Worm (Caenorhabditis elegans) whole organism, L4 larva: ENCODE measurements around the gene F01F1.3.

ENCODE experiments used
- D1046.2 ChIP-seq: fragments of 200-800 bp; sonication (Bioruptor generic); IDR thresholded peaks from 2 replicates; pipeline ENCODE4 v1.3.6; 2022; ENCODE audit warnings: missing genetic modification characterization, missing compliant biosample characterization
- F37D6.2 ChIP-seq: sonication (generic microtip); optimal IDR thresholded peaks from 2 replicates; lab custom pipeline; 2016; ENCODE audit warnings: mild to moderate bottlenecking, missing genetic modification characterization, missing compliant biosample characterization
- F44E2.7 ChIP-seq: fragments of 200-800 bp; sonication (Bioruptor generic); IDR thresholded peaks from 2 replicates; pipeline ENCODE4 v2.1.2; 2022; ENCODE audit warnings: missing genetic modification characterization, missing compliant biosample characterization
- T26A8.4 ChIP-seq: fragments of 200-800 bp; sonication (Bioruptor generic); IDR thresholded peaks from 2 replicates; pipeline ENCODE4 v1.3.6; 2022; ENCODE audit warnings: missing genetic modification characterization, missing compliant biosample characterization
- Y48G9A.11 ChIP-seq: fragments of 200-800 bp; sonication (Bioruptor generic); IDR thresholded peaks from 2 replicates; pipeline ENCODE4 v1.3.6; 2022; ENCODE audit warnings: missing genetic modification reagents, missing genetic modification characterization, missing compliant biosample characterization
- ZK337.2 ChIP-seq: fragments of 200-800 bp; sonication (Bioruptor generic); IDR thresholded peaks from 2 replicates; pipeline ENCODE4 v1.3.6; 2022; ENCODE audit warnings: missing genetic modification reagents, missing genetic modification characterization, missing compliant biosample characterization
- ceh-82 ChIP-seq: sonication (generic microtip); optimal IDR thresholded peaks from 2 replicates; lab custom pipeline; 2017; ENCODE audit warnings: missing biosample characterization, missing genetic modification characterization
- cey-2 ChIP-seq: sonication (generic microtip); optimal IDR thresholded peaks from 3 replicates; lab custom pipeline; 2017; ENCODE audit warnings: missing genetic modification characterization, mild to moderate bottlenecking, missing compliant biosample characterization, antibody characterized with exemption, borderline replicate concordance; ENCODE audit not compliant: insufficient read depth
- ctbp-1 ChIP-seq: fragments of 200-800 bp; sonication (Bioruptor generic); IDR thresholded peaks from 2 replicates; pipeline ENCODE4 v1.3.6; 2022; ENCODE audit warnings: missing genetic modification reagents, missing genetic modification characterization, missing compliant biosample characterization
- daf-16 ChIP-seq, 3 experiments: sonication (generic microtip); optimal IDR thresholded peaks; 2 replicates each; lab custom pipeline; 2016 to 2017; ENCODE audit warnings: missing genetic modification characterization in 3 of 3, missing genetic modification reagents in 3 of 3, mild to moderate bottlenecking in 2 of 3, missing compliant biosample characterization in 2 of 3, missing biosample characterization in 1 of 3, moderate library complexity in 1 of 3
- dmd-6 ChIP-seq: fragments of 200-800 bp; sonication (Bioruptor generic); IDR thresholded peaks from 2 replicates; pipeline ENCODE4 v1.3.6; 2022; ENCODE audit warnings: missing genetic modification reagents, missing genetic modification characterization, missing compliant biosample characterization
- dpl-1 ChIP-seq: fragments of 150-350 bp; optimal IDR thresholded peaks from 2 replicates; lab custom pipeline; 2014; ENCODE audit warnings: missing biosample characterization, missing genetic modification reagents, missing genetic modification characterization
- fkh-10 ChIP-seq: fragments of 150-350 bp; optimal IDR thresholded peaks from 2 replicates; lab custom pipeline; 2014; ENCODE audit warnings: missing biosample characterization, missing genetic modification reagents, missing genetic modification characterization
- hlh-11 ChIP-seq: fragments of 200-800 bp; sonication (Bioruptor generic); optimal IDR thresholded peaks from 2 replicates; lab custom pipeline; 2018; ENCODE audit warnings: mild to moderate bottlenecking, missing genetic modification characterization, missing compliant biosample characterization
- hlh-30 ChIP-seq: sonication (generic microtip); optimal IDR thresholded peaks from 2 replicates; lab custom pipeline; 2017; ENCODE audit warnings: antibody characterized with exemption, mild to moderate bottlenecking, missing genetic modification characterization, missing compliant biosample characterization; ENCODE audit not compliant: insufficient read depth
- hmg-1.1 ChIP-seq: fragments of 200-800 bp; sonication (Bioruptor generic); IDR thresholded peaks from 2 replicates; pipeline ENCODE4 v1.3.6; 2022; ENCODE audit warnings: missing genetic modification reagents, missing genetic modification characterization, missing compliant biosample characterization
- lin-1 ChIP-seq: fragments of 200-800 bp; sonication (Bioruptor generic); IDR thresholded peaks from 2 replicates; pipeline ENCODE4 v1.3.6; 2022; ENCODE audit warnings: missing genetic modification reagents, missing genetic modification characterization, missing compliant biosample characterization
- lin-13 ChIP-seq: fragments of 150-350 bp; optimal IDR thresholded peaks from 2 replicates; lab custom pipeline; 2014; ENCODE audit warnings: missing biosample characterization, missing genetic modification reagents, missing genetic modification characterization
- lin-15B ChIP-seq: fragments of 150-350 bp; sonication (generic microtip); optimal IDR thresholded peaks from 3 replicates; lab custom pipeline; 2014; ENCODE audit warnings: missing biosample characterization, missing genetic modification characterization
- lin-29 ChIP-seq: fragments of 200-800 bp; sonication (Bioruptor generic); IDR thresholded peaks from 2 replicates; pipeline ENCODE4 v1.3.6; 2022; ENCODE audit warnings: missing genetic modification reagents, missing genetic modification characterization, missing compliant biosample characterization
- lir-3 ChIP-seq: sonication (generic microtip); optimal IDR thresholded peaks from 2 replicates; lab custom pipeline; 2016; ENCODE audit warnings: mild to moderate bottlenecking, missing genetic modification characterization, missing compliant biosample characterization
- mdl-1 ChIP-seq, 2 experiments: fragments of 150-350 bp in 1 of 2; sonication (generic microtip) in 1 of 2; optimal IDR thresholded peaks; 2 replicates each; lab custom pipeline; 2014 to 2017; ENCODE audit warnings: missing biosample characterization in 2 of 2, missing genetic modification characterization in 2 of 2
- mep-1 ChIP-seq: fragments of 150-350 bp; sonication (generic microtip); optimal IDR thresholded peaks from 3 replicates; lab custom pipeline; 2014; ENCODE audit warnings: missing biosample characterization, missing genetic modification characterization
- mes-2 ChIP-seq: sonication (generic microtip); optimal IDR thresholded peaks from 2 replicates; lab custom pipeline; 2016; ENCODE audit warnings: missing genotype, mild to moderate bottlenecking, missing genetic modification characterization, missing compliant biosample characterization; ENCODE audit not compliant: poor library complexity, severe bottlenecking
- mxl-3 ChIP-seq: fragments of 200-800 bp; sonication (Bioruptor generic); optimal IDR thresholded peaks from 2 replicates; lab custom pipeline; 2018; ENCODE audit warnings: mild to moderate bottlenecking, missing genetic modification characterization, missing compliant biosample characterization
- nhr-10 ChIP-seq: fragments of 150-350 bp; optimal IDR thresholded peaks from 2 replicates; lab custom pipeline; 2014; ENCODE audit warnings: missing biosample characterization, missing genetic modification characterization
- nhr-102 ChIP-seq: sonication (generic microtip); optimal IDR thresholded peaks from 2 replicates; lab custom pipeline; 2016; ENCODE audit warnings: mild to moderate bottlenecking, missing genetic modification characterization, moderate library complexity, missing compliant biosample characterization
- nhr-11 ChIP-seq: fragments of 150-350 bp; optimal IDR thresholded peaks from 2 replicates; lab custom pipeline; 2014; ENCODE audit warnings: missing biosample characterization, missing genetic modification characterization
- nhr-28 ChIP-seq: fragments of 150-350 bp; optimal IDR thresholded peaks from 2 replicates; lab custom pipeline; 2014; ENCODE audit warnings: missing biosample characterization, missing genetic modification characterization
- nhr-77 ChIP-seq: fragments of 150-350 bp; optimal IDR thresholded peaks from 2 replicates; lab custom pipeline; 2014; ENCODE audit warnings: missing biosample characterization, missing genetic modification characterization
- php-3 ChIP-seq: fragments of 200-800 bp; sonication (Bioruptor generic); IDR thresholded peaks from 2 replicates; pipeline ENCODE4 v1.3.6; 2022; ENCODE audit warnings: missing genetic modification reagents, missing genetic modification characterization, missing compliant biosample characterization
- pqm-1 ChIP-seq: sonication (generic microtip); optimal IDR thresholded peaks from 2 replicates; lab custom pipeline; 2017; ENCODE audit warnings: missing biosample characterization, missing genetic modification characterization
- skn-1 ChIP-seq: fragments of 150-350 bp; optimal IDR thresholded peaks from 2 replicates; lab custom pipeline; 2014; ENCODE audit warnings: missing biosample characterization, missing genetic modification characterization
- snpc-1.2 ChIP-seq: fragments of 200-800 bp; sonication (Bioruptor generic); IDR thresholded peaks from 2 replicates; pipeline ENCODE4 v1.3.6; 2022; ENCODE audit warnings: missing genetic modification reagents, missing genetic modification characterization, missing compliant biosample characterization
- snpc-4 ChIP-seq: fragments of 150-350 bp; optimal IDR thresholded peaks from 2 replicates; lab custom pipeline; 2014; ENCODE audit warnings: missing biosample characterization, missing genetic modification characterization
- spr-1 ChIP-seq: sonication (generic microtip); optimal IDR thresholded peaks from 2 replicates; lab custom pipeline; 2016; ENCODE audit warnings: mild to moderate bottlenecking, missing genetic modification characterization, missing compliant biosample characterization
- tag-97 ChIP-seq: fragments of 200-800 bp; sonication (Bioruptor generic); IDR thresholded peaks from 2 replicates; pipeline ENCODE4 v1.3.6; 2022; ENCODE audit warnings: missing genetic modification characterization, missing compliant biosample characterization
- tra-1 ChIP-seq: fragments of 200-800 bp; sonication (Bioruptor generic); IDR thresholded peaks from 2 replicates; pipeline ENCODE4 v1.3.6; 2022; ENCODE audit warnings: missing genetic modification reagents, missing genetic modification characterization, missing compliant biosample characterization
- unc-62 ChIP-seq, 3 experiments: fragments of 150-350 bp in 1 of 3; sonication (generic microtip); optimal IDR thresholded peaks in 2 of 3; peaks in 1 of 3; 1 replicate in 1 of 3; 2 replicates in 2 of 3; lab custom pipeline; 2014 to 2017; ENCODE audit warnings: missing biosample characterization in 3 of 3, missing genetic modification characterization in 3 of 3, missing genetic modification reagents in 3 of 3, missing genotype in 1 of 3
- ztf-7 ChIP-seq: fragments of 150-350 bp; optimal IDR thresholded peaks from 2 replicates; lab custom pipeline; 2014; ENCODE audit warnings: missing biosample characterization, missing genetic modification characterization

Gene F01F1.3

ce11 chrIII:5835163-5835871, 36.4 kb upstream of the F01F1.3 start (continued):
- TF ChIP-seq mxl-3 (GFP tag; lab: Kevin White, UChicago): peak; percentile 63
- peak; percentile 91 for TF ChIP-seq pqm-1 (tag; lab: Kevin White, UChicago)
- no peak for TF ChIP-seq Y48G9A.11 (GFP tag; lab: Robert Waterston, UW)
- TF ChIP-seq cey-2: no peak
- no peak for TF ChIP-seq lin-15B
- TF ChIP-seq mep-1 (tag; lab: Kevin White, UChicago): peak; percentile 27
- no peak for TF ChIP-seq ZK337.2 (GFP tag; lab: Robert Waterston, UW)
- TF ChIP-seq hlh-30 (tag; lab: Kevin White, UChicago): peak; percentile 7
- no peak for TF ChIP-seq ctbp-1 (GFP tag; lab: Robert Waterston, UW)
- peak; percentile 16 for TF ChIP-seq ztf-7 (tag; lab: Kevin White, UChicago)
- 0 out of 2 replicates have a peak, but pooled peaks have one; percentile 44 for TF ChIP-seq lin-1 (GFP tag; lab: Robert Waterston, UW)
- TF ChIP-seq mes-2: peak; percentile 66
- peak; percentile 71 for TF ChIP-seq dmd-6 (GFP tag; lab: Robert Waterston, UW)
- TF ChIP-seq nhr-28 (tag; lab: Kevin White, UChicago): peak; percentile 92
- no peak for TF ChIP-seq php-3 (GFP tag; lab: Robert Waterston, UW)

- TF ChIP-seq ztf-7 (tag; lab: Kevin White, UChicago) (no peak), daf-16 (GFP tag; optimal IDR thresholded peaks at IDR 0.05; lab: Kevin White, UChicago) (no peak), daf-16 (tag; optimal IDR thresholded peaks at IDR 0.05; lab: Kevin White, UChicago) (peak; percentile 30), unc-62 (GFP tag; optimal IDR thresholded peaks at IDR 0.05 in 1 of 2; lab: Kevin White, UChicago) (peak in 1 of 2 experiments; percentile 86), unc-62 (tag; optimal IDR thresholded peaks at IDR 0.05; lab: Kevin White, UChicago) (no peak), lir-3 (no peak), mdl-1 (tag; optimal IDR thresholded peaks at IDR 0.05; lab: Kevin White, UChicago) (peak in 1 of 2 experiments; percentile 2)
These were observed 35.5 kb upstream of the F01F1.3 start for ce11 chrIII:5836261-5836660.

DNA sequence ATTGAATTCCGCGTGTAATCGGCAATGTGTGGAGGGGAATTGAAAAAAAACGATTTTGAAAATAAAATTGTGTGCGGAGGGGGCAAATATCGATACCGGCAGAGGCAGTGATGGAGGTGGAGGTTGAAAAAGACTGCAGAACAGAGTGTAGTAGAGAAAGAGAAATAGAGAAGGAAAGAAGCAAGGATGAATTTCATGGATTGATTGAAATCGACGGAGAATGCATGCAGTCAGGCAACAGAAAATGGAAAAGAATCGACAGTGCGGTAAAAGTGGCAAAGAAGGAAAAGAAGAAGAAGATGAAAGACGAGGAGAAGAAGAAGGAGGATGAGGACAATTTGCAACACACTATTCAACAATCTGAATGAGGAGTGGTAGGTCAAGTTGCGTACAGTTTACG, 34.9 kb upstream of the F01F1.3 start, which contains the start of gene W04D12.1:
W04D12.1 (plus strand) TSS at position 111 of the 400 bp plus-strand sequence.
- 0 out of 2 replicates have a peak, but pooled peaks have one; percentile 15 for TF ChIP-seq ZK337.2 (GFP tag; lab: Robert Waterston, UW)
- TF ChIP-seq F44E2.7: no peak
- TF ChIP-seq snpc-1.2 (GFP tag; lab: Robert Waterston, UW): 0 out of 2 replicates have a peak, but pooled peaks have one; percentile 32
- TF ChIP-seq fkh-10: no peak
- TF ChIP-seq ceh-82: no peak
- no peak for TF ChIP-seq ztf-7 (tag; lab: Kevin White, UChicago)
- TF ChIP-seq tag-97 (GFP tag; lab: Robert Waterston, UW): no peak
- peak in 1 of 2 experiments; percentile 63 for TF ChIP-seq unc-62 (GFP tag; optimal IDR thresholded peaks at IDR 0.05 in 1 of 2; lab: Kevin White, UChicago)
- no peak for TF ChIP-seq unc-62 (tag; optimal IDR thresholded peaks at IDR 0.05; lab: Kevin White, UChicago)

DNA sequence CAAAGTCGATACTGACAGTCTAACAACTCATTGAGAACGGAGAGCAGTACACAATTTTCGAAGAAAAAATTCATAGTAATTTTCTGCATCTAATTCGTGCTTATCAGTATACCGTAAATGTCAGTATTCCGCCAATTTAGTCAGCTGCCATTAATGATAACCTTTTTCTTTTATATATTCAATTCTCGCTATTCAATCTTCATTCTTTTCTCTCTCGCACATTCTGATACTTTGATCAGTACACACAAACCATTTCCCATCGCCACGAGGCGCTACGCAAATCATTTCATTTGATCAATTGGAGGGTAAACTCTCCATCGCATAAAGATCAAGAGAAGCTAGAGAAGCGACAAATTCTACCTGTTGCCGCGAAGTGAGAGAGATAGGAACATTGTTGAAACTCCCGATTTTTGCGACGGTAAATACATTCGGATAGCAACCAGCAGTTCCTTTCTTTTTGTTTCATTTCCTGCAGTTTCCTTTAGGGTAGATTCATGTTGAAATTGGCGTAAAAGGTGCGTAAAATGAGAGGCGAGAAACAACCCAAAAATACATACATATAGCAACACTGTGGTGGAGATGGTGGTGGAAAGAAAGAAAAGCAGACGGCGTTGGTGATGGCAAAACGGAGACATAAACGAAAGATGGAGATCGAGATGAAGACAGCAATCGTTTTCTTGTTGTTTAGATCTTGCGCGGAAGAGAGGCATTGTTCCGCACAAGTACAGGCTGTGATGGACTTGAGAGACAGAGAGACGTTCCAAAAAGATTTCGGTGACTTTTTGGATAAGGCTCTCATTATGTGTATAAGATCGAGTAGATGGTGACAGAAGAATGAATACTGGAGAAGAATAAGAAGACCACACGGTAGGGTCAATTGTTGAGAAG, 33.3 kb upstream of the F01F1.3 start:
- TF ChIP-seq hlh-11: peak; percentile 93
- TF ChIP-seq lin-29 (GFP tag; lab: Robert Waterston, UW): no peak
- peak; percentile 87 for TF ChIP-seq php-3 (GFP tag; lab: Robert Waterston, UW)
- TF ChIP-seq lin-13 (GFP tag; lab: Kevin White, UChicago): no peak
- peak; percentile 52 for TF ChIP-seq nhr-10
- peak; percentile 77 for TF ChIP-seq nhr-77 (tag; lab: Kevin White, UChicago)
- peak; percentile 9 for TF ChIP-seq cey-2
- TF ChIP-seq snpc-4 (tag; lab: Kevin White, UChicago): no peak
- TF ChIP-seq dpl-1 (GFP tag; lab: Kevin White, UChicago): no peak
- no peak for TF ChIP-seq D1046.2
- TF ChIP-seq hlh-30 (tag; lab: Kevin White, UChicago): peak; percentile 75
- TF ChIP-seq nhr-28 (tag; lab: Kevin White, UChicago): peak; percentile 96
- TF ChIP-seq F37D6.2 (tag; lab: Kevin White, UChicago): no peak
- TF ChIP-seq mxl-3 (GFP tag; lab: Kevin White, UChicago): peak; percentile 86
- 0 out of 2 replicates have a peak, but pooled peaks have one; percentile 7 for TF ChIP-seq hmg-1.1 (GFP tag; lab: Robert Waterston, UW)
- TF ChIP-seq nhr-11: no peak
- no peak for TF ChIP-seq spr-1 (tag; lab: Kevin White, UChicago)
- TF ChIP-seq nhr-102 (tag; lab: Kevin White, UChicago): peak; percentile 6
- TF ChIP-seq tra-1 (GFP tag; lab: Robert Waterston, UW): peak; percentile 58; the same call in 1 of the 2 replicates
- peak; percentile 27; the same call in 1 of the 2 replicates for TF ChIP-seq T26A8.4 (GFP tag; lab: Robert Waterston, UW)
- no peak for TF ChIP-seq skn-1 (tag; lab: Kevin White, UChicago)
